Fruit fly (Drosophila melanogaster): Measurements from ENCODE around the gene tty.
A peak's percentile ranks its signal among the peaks of the same experiment; 100 is the strongest.

DNA sequence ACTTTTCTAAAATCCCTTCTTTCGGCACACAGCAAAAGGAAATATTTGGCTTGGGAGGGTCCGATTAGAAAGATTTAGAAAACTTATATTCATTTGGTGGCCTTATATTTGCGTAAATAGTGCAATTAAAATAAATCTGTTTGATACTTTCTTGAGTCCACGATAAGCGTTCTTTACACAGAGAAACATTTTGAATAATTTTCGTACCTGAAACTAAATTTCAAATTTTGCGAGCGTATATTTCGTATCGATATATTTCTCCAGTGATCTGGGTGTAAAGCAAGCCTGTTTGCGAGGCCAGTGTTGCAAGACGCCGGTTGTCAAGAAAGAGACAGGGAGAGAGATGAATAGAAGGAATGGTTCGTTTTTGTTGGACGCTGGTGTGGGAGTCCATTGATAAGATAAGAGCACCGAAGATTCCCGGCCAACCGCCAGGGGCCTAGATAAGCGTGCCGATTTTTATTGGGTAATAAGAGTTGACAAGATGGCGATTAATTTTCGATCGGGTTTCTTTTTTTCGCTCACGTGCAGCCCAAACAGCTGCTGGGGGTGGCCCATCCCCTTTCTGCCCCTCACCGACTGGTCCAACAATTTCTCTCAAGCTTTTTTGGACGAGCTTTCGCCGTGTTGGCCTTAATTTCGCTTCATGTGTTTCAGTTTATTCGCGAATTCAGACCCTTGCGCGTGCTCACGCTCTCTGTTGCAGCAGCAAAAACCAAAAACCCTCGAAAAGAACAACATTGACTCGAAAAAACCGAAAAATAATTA, 34.4 kb upstream of the tty start, which contains the start of gene slgA:
- no peak for TF ChIP-seq Hsf (GFP tag; optimal IDR thresholded peaks at IDR 0.05)
- TF ChIP-seq trh (GFP tag; optimal IDR thresholded peaks at IDR 0.05): no peak
- no peak for TF ChIP-seq Dip2 (GFP tag; IDR thresholded peaks at IDR 0.05)
- TF ChIP-seq oc (tag; optimal IDR thresholded peaks at IDR 0.05): no peak
- no peak for TF ChIP-seq CG8478 (optimal IDR thresholded peaks at IDR 0.05)
- no peak for TF ChIP-seq CG15269 (tag; optimal IDR thresholded peaks at IDR 0.05)
- no peak for TF ChIP-seq CG15601 (tag; optimal IDR thresholded peaks at IDR 0.05)
- TF ChIP-seq Dbx (GFP tag; IDR thresholded peaks at IDR 0.05): 0 out of 3 replicates have a peak, but pooled peaks have one; percentile 48
